Fruit fly (Drosophila melanogaster): Measurements from ENCODE around the gene U4-U6-60K.

- no peak for TF ChIP-seq fru (optimal IDR thresholded peaks at IDR 0.05)
- TF ChIP-seq CG11695 (GFP tag; IDR thresholded peaks at IDR 0.05): no peak
- no peak for TF ChIP-seq CG18262 (tag; optimal IDR thresholded peaks at IDR 0.05)
- TF ChIP-seq CG18619 (GFP tag; optimal IDR thresholded peaks at IDR 0.05): no peak
- TF ChIP-seq eve (GFP tag; optimal IDR thresholded peaks at IDR 0.05): no peak
- TF ChIP-seq CkIIα-i1 (GFP tag; IDR thresholded peaks at IDR 0.05): no peak
- no peak for TF ChIP-seq tll (GFP tag; optimal IDR thresholded peaks at IDR 0.05)
- TF ChIP-seq br (optimal IDR thresholded peaks at IDR 0.05): no peak
- TF ChIP-seq CG10147 (GFP tag; optimal IDR thresholded peaks at IDR 0.05): no peak
- no peak for TF ChIP-seq bowl (GFP tag; IDR thresholded peaks at IDR 0.05)
- TF ChIP-seq fd64A (GFP tag; optimal IDR thresholded peaks at IDR 0.05): no peak
- no peak for TF ChIP-seq sug (tag; optimal IDR thresholded peaks at IDR 0.05)
These were observed 27.6 kb downstream of the U4-U6-60K start, which contains the start of gene CG6333 for dm6 chr3L:17486130-17486529.
